Worm (Caenorhabditis elegans): ENCODE data around the gene T05A7.13.

DNA sequence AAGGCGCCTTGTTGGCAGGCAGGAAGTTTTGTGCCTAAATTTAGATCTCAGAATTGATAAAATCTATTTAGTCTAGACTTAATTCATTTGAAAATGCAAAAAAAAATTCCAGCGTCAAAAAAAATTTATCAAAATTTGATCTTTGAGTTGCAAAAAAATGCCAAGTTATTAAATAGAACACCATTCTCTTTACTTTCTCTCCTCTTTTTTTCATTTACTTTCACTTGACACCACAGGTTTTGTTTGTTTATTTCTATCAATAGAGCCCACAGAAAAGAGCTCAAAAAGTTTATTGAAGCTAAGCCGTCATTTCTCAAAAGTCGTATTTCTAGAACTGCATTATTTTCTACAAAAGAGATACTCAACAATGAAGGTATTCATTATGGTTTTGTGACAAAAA, 48.5 kb downstream of the T05A7.13 start, which contains the start of gene pqn-35:
- no peak for TF ChIP-seq F10E7.11 (tag; optimal IDR thresholded peaks at IDR 0.05)
- no peak for TF ChIP-seq chd-7 (tag; optimal IDR thresholded peaks at IDR 0.05)
- no peak for TF ChIP-seq C17E4.6 (GFP tag; IDR thresholded peaks at IDR 0.05)
- no peak for TF ChIP-seq madf-8 (GFP tag; conservative IDR thresholded peaks at IDR 0.05)
- no peak for TF ChIP-seq dpl-1 (GFP tag; optimal IDR thresholded peaks at IDR 0.05)
